Fruit fly (Drosophila melanogaster) whole organism, embryonic: ENCODE results near the gene RfC3.
A peak's percentile ranks its signal among the peaks of the same experiment; 100 is the strongest.

Source experiments
- ATbp ChIP-seq: fragments of 200-800 bp; sonication (Bioruptor generic); optimal IDR thresholded peaks from 2 replicates; lab custom pipeline; 2017; ENCODE audit warnings: missing biosample characterization, mild to moderate bottlenecking, missing genetic modification characterization, missing genetic modification reagents
- Atf3 ChIP-seq: fragments of 200-800 bp; sonication (Bioruptor generic); optimal IDR thresholded peaks from 3 replicates; lab custom pipeline; 2016; ENCODE audit warnings: missing biosample characterization, missing genetic modification characterization
- Bgb ChIP-seq: fragments of 200-800 bp; sonication (Bioruptor generic); IDR thresholded peaks from 2 replicates; pipeline ENCODE4 v1.3.6; 2022; ENCODE audit warnings: missing biosample characterization, missing genetic modification characterization; ENCODE audit not compliant: partially characterized antibody
- CG14860 ChIP-seq: fragments of 200-800 bp; sonication (Bioruptor generic); IDR thresholded peaks from 3 replicates; pipeline ENCODE4 v1.3.6; 2022; ENCODE audit warnings: missing biosample characterization, missing genetic modification characterization; ENCODE audit not compliant: partially characterized antibody
- CG15601 ChIP-seq: fragments of 200-800 bp; sonication (Bioruptor generic); optimal IDR thresholded peaks from 3 replicates; lab custom pipeline; 2019; ENCODE audit warnings: missing biosample characterization, mild to moderate bottlenecking, missing genetic modification characterization, moderate library complexity
- CG18476 ChIP-seq: fragments of 200-800 bp; sonication (Bioruptor generic); optimal IDR thresholded peaks from 2 replicates; lab custom pipeline; 2016; ENCODE audit warnings: missing biosample characterization, mild to moderate bottlenecking, missing genetic modification characterization
- CG2116 ChIP-seq: fragments of 200-800 bp; sonication (Bioruptor generic); optimal IDR thresholded peaks from 3 replicates; lab custom pipeline; 2018; ENCODE audit warnings: missing biosample characterization, mild to moderate bottlenecking, missing genetic modification characterization
- CG30020 ChIP-seq: fragments of 200-800 bp; optimal IDR thresholded peaks from 2 replicates; lab custom pipeline; 2019; ENCODE audit warnings: missing biosample characterization, mild to moderate bottlenecking, missing genetic modification characterization, moderate library complexity
- CG31388 ChIP-seq: fragments of 200-800 bp; sonication (Bioruptor generic); optimal IDR thresholded peaks from 2 replicates; lab custom pipeline; 2016; ENCODE audit warnings: missing biosample characterization, missing genetic modification characterization
- CG31441 ChIP-seq: fragments of 200-800 bp; sonication (Bioruptor generic); IDR thresholded peaks from 2 replicates; pipeline ENCODE4 v1.3.6; 2022; ENCODE audit warnings: missing biosample characterization, missing genetic modification characterization
- CG32532 ChIP-seq: fragments of 200-800 bp; sonication (Bioruptor generic); IDR thresholded peaks from 2 replicates; pipeline ENCODE4 v1.3.6; 2022; ENCODE audit warnings: missing biosample characterization, missing genetic modification characterization
- CG3995 ChIP-seq: fragments of 200-800 bp; sonication (Bioruptor generic); optimal IDR thresholded peaks from 3 replicates; lab custom pipeline; 2016; ENCODE audit warnings: missing biosample characterization, missing genetic modification characterization
- CG42726 ChIP-seq: fragments of 200-800 bp; sonication (Bioruptor generic); IDR thresholded peaks from 2 replicates; pipeline ENCODE4 v1.3.6; 2022; ENCODE audit warnings: missing biosample characterization, missing genetic modification characterization; ENCODE audit not compliant: partially characterized antibody
- CG4424 ChIP-seq: fragments of 200-800 bp; sonication (Bioruptor generic); optimal IDR thresholded peaks from 3 replicates; lab custom pipeline; 2016; ENCODE audit warnings: missing biosample characterization, missing genetic modification characterization
- CG5245 ChIP-seq: fragments of 200-800 bp; sonication (Bioruptor generic); optimal IDR thresholded peaks from 3 replicates; lab custom pipeline; 2016; ENCODE audit warnings: missing biosample characterization, missing genetic modification characterization
- CG8290 ChIP-seq, 3 experiments: fragments of 200-800 bp; sonication (Bioruptor generic); optimal IDR thresholded peaks; 2 replicates each; lab custom pipeline; 2016 to 2019; ENCODE audit warnings: missing biosample characterization in 3 of 3, missing genetic modification characterization in 3 of 3, mild to moderate bottlenecking in 2 of 3, moderate library complexity in 1 of 3
- CG8765 ChIP-seq: fragments of 200-800 bp; sonication (Bioruptor generic); IDR thresholded peaks from 2 replicates; pipeline ENCODE4 v1.3.6; 2022; ENCODE audit warnings: missing biosample characterization, missing genetic modification characterization
- CG9609 ChIP-seq: fragments of 200-800 bp; sonication (Bioruptor generic); optimal IDR thresholded peaks from 3 replicates; lab custom pipeline; 2016; ENCODE audit warnings: missing biosample characterization, missing genetic modification characterization
- CG9817 ChIP-seq: fragments of 200-800 bp; sonication (Bioruptor generic); optimal IDR thresholded peaks from 2 replicates; lab custom pipeline; 2018; ENCODE audit warnings: missing biosample characterization, mild to moderate bottlenecking, missing genetic modification characterization, moderate library complexity
- CoRest ChIP-seq: fragments of 200-800 bp; sonication (Bioruptor generic); optimal IDR thresholded peaks from 3 replicates; lab custom pipeline; 2018; ENCODE audit warnings: missing biosample characterization, mild to moderate bottlenecking, missing genetic modification characterization, moderate library complexity
- Dbx ChIP-seq: fragments of 200-800 bp; sonication (Bioruptor generic); IDR thresholded peaks from 3 replicates; pipeline ENCODE4 v1.3.6; 2022; ENCODE audit warnings: missing biosample characterization, missing genetic modification characterization
- Dref ChIP-seq: fragments of 200-800 bp; sonication (Bioruptor generic); IDR thresholded peaks from 2 replicates; pipeline ENCODE4 v1.3.6; 2022; ENCODE audit warnings: missing biosample characterization, missing genetic modification characterization
- E2f2 ChIP-seq: fragments of 200-800 bp; sonication (Bioruptor generic); IDR thresholded peaks from 2 replicates; pipeline ENCODE4 v1.3.6; 2022; ENCODE audit warnings: missing biosample characterization, missing genetic modification characterization
- Fer3 ChIP-seq: fragments of 200-800 bp; sonication (Bioruptor generic); optimal IDR thresholded peaks from 2 replicates; lab custom pipeline; 2018; ENCODE audit warnings: missing biosample characterization, mild to moderate bottlenecking, missing genetic modification characterization, moderate library complexity
- HLH4C ChIP-seq: fragments of 200-800 bp; sonication (Bioruptor generic); IDR thresholded peaks from 3 replicates; pipeline ENCODE4 v1.3.6; 2022; ENCODE audit warnings: missing biosample characterization, missing genetic modification characterization; ENCODE audit not compliant: partially characterized antibody
- HmgD ChIP-seq: fragments of 200-800 bp; sonication (Bioruptor generic); optimal IDR thresholded peaks from 3 replicates; lab custom pipeline; 2016; ENCODE audit warnings: missing biosample characterization, missing genetic modification characterization
- HmgZ ChIP-seq: fragments of 200-800 bp; sonication (Bioruptor generic); optimal IDR thresholded peaks from 2 replicates; lab custom pipeline; 2018; ENCODE audit warnings: missing biosample characterization, mild to moderate bottlenecking, missing genetic modification characterization
- Oli ChIP-seq: fragments of 200-800 bp; sonication (Bioruptor generic); optimal IDR thresholded peaks from 2 replicates; lab custom pipeline; 2018; ENCODE audit warnings: missing biosample characterization, mild to moderate bottlenecking, missing genetic modification characterization, moderate library complexity
- Optix ChIP-seq: fragments of 200-800 bp; sonication (Bioruptor generic); IDR thresholded peaks from 3 replicates; pipeline ENCODE4 v1.3.6; 2022; ENCODE audit warnings: missing biosample characterization, missing genetic modification characterization
- PHDP ChIP-seq: fragments of 200-800 bp; sonication (Bioruptor generic); optimal IDR thresholded peaks from 3 replicates; lab custom pipeline; 2018; ENCODE audit warnings: missing biosample characterization, mild to moderate bottlenecking, missing genetic modification characterization, moderate library complexity
- Pdp1 ChIP-seq, 2 experiments: fragments of 200-800 bp; sonication (Bioruptor generic); optimal IDR thresholded peaks; 3 replicates each; lab custom pipeline; 2016; ENCODE audit warnings: missing biosample characterization in 2 of 2, missing genetic modification characterization in 2 of 2, mild to moderate bottlenecking in 1 of 2, moderate library complexity in 1 of 2
- Six4 ChIP-seq: fragments of 200-800 bp; sonication (Bioruptor generic); optimal IDR thresholded peaks from 2 replicates; lab custom pipeline; 2016; ENCODE audit warnings: missing biosample characterization, missing genetic modification characterization
- Spps ChIP-seq: fragments of 200-800 bp; sonication (Bioruptor generic); optimal IDR thresholded peaks from 2 replicates; lab custom pipeline; 2018; ENCODE audit warnings: missing biosample characterization, mild to moderate bottlenecking, missing genetic modification characterization
- ato ChIP-seq: fragments of 200-800 bp; sonication (Bioruptor generic); IDR thresholded peaks from 2 replicates; pipeline ENCODE4 v1.3.6; 2022; ENCODE audit warnings: missing biosample characterization, missing genetic modification characterization; ENCODE audit not compliant: partially characterized antibody
- ci ChIP-seq: fragments of 200-800 bp; sonication (Bioruptor generic); IDR thresholded peaks from 3 replicates; pipeline ENCODE4 v1.3.6; 2022; ENCODE audit warnings: missing biosample characterization, missing genetic modification characterization
- crp ChIP-seq, 2 experiments: fragments of 200-800 bp; sonication (Bioruptor generic); optimal IDR thresholded peaks; 2 replicates in 1 of 2; 3 replicates in 1 of 2; lab custom pipeline; 2017; ENCODE audit warnings: missing biosample characterization in 2 of 2, missing genetic modification characterization in 2 of 2, mild to moderate bottlenecking in 1 of 2, moderate library complexity in 1 of 2
- da ChIP-seq: fragments of 200-800 bp; sonication (Bioruptor generic); optimal IDR thresholded peaks from 2 replicates; lab custom pipeline; 2016; ENCODE audit warnings: missing biosample characterization, missing genetic modification characterization
- gem ChIP-seq: fragments of 200-800 bp; sonication (Bioruptor generic); optimal IDR thresholded peaks from 2 replicates; lab custom pipeline; 2019; ENCODE audit warnings: missing biosample characterization, mild to moderate bottlenecking, missing genetic modification characterization, moderate library complexity
- grn ChIP-seq: fragments of 200-800 bp; sonication (Bioruptor generic); optimal IDR thresholded peaks from 3 replicates; lab custom pipeline; 2017; ENCODE audit warnings: missing biosample characterization, missing genetic modification characterization
- hb ChIP-seq: fragments of 200-800 bp; sonication (Bioruptor generic); IDR thresholded peaks from 3 replicates; pipeline ENCODE4 v1.3.6; 2022; ENCODE audit warnings: missing biosample characterization, missing genetic modification characterization; ENCODE audit not compliant: partially characterized antibody
- hbn ChIP-seq: fragments of 200-800 bp; sonication (Bioruptor generic); IDR thresholded peaks from 2 replicates; pipeline ENCODE4 v1.3.6; 2022; ENCODE audit warnings: missing biosample characterization, missing genetic modification characterization; ENCODE audit not compliant: partially characterized antibody
- ind ChIP-seq: fragments of 200-800 bp; sonication (Bioruptor generic); optimal IDR thresholded peaks from 3 replicates; lab custom pipeline; 2016; ENCODE audit warnings: missing biosample characterization, missing genetic modification characterization
- knrl ChIP-seq: fragments of 200-800 bp; sonication (Bioruptor generic); IDR thresholded peaks from 3 replicates; pipeline ENCODE4 v1.3.6; 2022; ENCODE audit warnings: missing biosample characterization, missing genetic modification characterization; ENCODE audit not compliant: partially characterized antibody
- lilli ChIP-seq: fragments of 200-800 bp; sonication (Bioruptor generic); optimal IDR thresholded peaks from 3 replicates; lab custom pipeline; 2016; ENCODE audit warnings: missing biosample characterization, missing genetic modification characterization
- mam ChIP-seq: fragments of 200-800 bp; sonication (Bioruptor generic); optimal IDR thresholded peaks from 3 replicates; lab custom pipeline; 2016; ENCODE audit warnings: missing biosample characterization, missing genetic modification characterization
- pnt ChIP-seq: fragments of 200-800 bp; sonication (Bioruptor generic); optimal IDR thresholded peaks from 3 replicates; lab custom pipeline; 2016; ENCODE audit warnings: missing biosample characterization, missing genetic modification characterization
- ro ChIP-seq: fragments of 200-800 bp; sonication (Bioruptor generic); IDR thresholded peaks from 2 replicates; pipeline ENCODE4 v1.3.6; 2022; ENCODE audit warnings: missing biosample characterization, missing genetic modification characterization
- sim ChIP-seq: fragments of 200-800 bp; sonication (Bioruptor generic); IDR thresholded peaks from 2 replicates; pipeline ENCODE4 v1.3.6; 2022; ENCODE audit warnings: missing biosample characterization, missing genetic modification characterization
- tin ChIP-seq: fragments of 200-800 bp; sonication (Bioruptor generic); optimal IDR thresholded peaks from 3 replicates; lab custom pipeline; 2016; ENCODE audit warnings: missing biosample characterization, missing genetic modification characterization
- tup ChIP-seq: fragments of 200-800 bp; sonication (Bioruptor generic); optimal IDR thresholded peaks from 2 replicates; lab custom pipeline; 2016; ENCODE audit warnings: missing biosample characterization, mild to moderate bottlenecking, missing genetic modification characterization, moderate library complexity
- yki ChIP-seq: fragments of >200 bp; optimal IDR thresholded peaks from 3 replicates; lab custom pipeline; 2018

Gene RfC3

DNA sequence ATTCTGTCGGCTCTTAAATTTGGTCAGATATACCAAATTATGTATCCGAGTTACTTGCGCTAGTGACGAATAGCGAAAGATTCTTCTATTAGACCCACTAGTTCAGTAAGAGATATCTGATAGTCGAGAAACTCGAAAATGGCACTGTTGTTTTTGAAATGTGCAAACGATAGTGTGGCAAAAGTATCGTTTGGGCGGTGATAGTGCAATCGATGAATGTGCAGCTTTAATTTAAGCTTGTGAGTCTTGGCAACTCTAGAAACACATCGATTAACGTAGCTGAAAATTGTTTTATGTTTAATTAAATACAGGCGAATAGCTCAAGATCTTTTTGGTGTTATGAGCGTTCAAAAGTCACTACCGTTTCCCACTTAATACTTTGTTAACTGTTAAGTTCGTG lies 18.3 kb downstream of the RfC3 start, which contains the start of gene STUB1 (continued):
- TF ChIP-seq CG8290 (GFP tag; optimal IDR thresholded peaks at IDR 0.05; lab: Kevin White, UChicago) = no peak
- no peak for TF ChIP-seq CG8290 (tag; optimal IDR thresholded peaks at IDR 0.05; lab: Kevin White, UChicago)
- TF ChIP-seq CG18476 (GFP tag; lab: Kevin White, UChicago) = no peak
- no peak; the same call in 2 of the 3 replicates for TF ChIP-seq ci (GFP tag; lab: Robert Waterston, UW)
- no peak for TF ChIP-seq CG32532
- no peak; the same call in 2 of the 3 replicates for TF ChIP-seq Dbx
- TF ChIP-seq hbn (GFP tag; lab: Robert Waterston, UW) = peak; percentile 97
- TF ChIP-seq CG9817 = no peak
- TF ChIP-seq Bgb (GFP tag; lab: Robert Waterston, UW) = peak; percentile 100
- TF ChIP-seq Optix = no peak
- TF ChIP-seq Dref (GFP tag; lab: Robert Waterston, UW) = peak; percentile 94
- TF ChIP-seq CG15601 (tag; lab: Kevin White, UChicago) = no peak
- TF ChIP-seq CG31441 (GFP tag; lab: Robert Waterston, UW) = no peak
- peak; percentile 77 for TF ChIP-seq HmgZ (tag; lab: Kevin White, UChicago)
- TF ChIP-seq ro = no peak
- TF ChIP-seq CG4424 (GFP tag; lab: Kevin White, UChicago) = no peak
- TF ChIP-seq CG31388 = no peak
- TF ChIP-seq crp (GFP tag; optimal IDR thresholded peaks at IDR 0.05; lab: Kevin White, UChicago) = no peak
- peak; percentile 100 for TF ChIP-seq HLH4C (GFP tag; lab: Robert Waterston, UW)
- TF ChIP-seq ind (GFP tag; lab: Kevin White, UChicago) = no peak
- TF ChIP-seq Fer3 = no peak
- TF ChIP-seq CG2116 (GFP tag; lab: Kevin White, UChicago) = peak; percentile 65
- TF ChIP-seq CG9609 (GFP tag; lab: Kevin White, UChicago) = no peak
- peak; percentile 31 for TF ChIP-seq lilli (GFP tag; lab: Kevin White, UChicago)
- peak; percentile 28 for TF ChIP-seq CoRest (tag; lab: Kevin White, UChicago)
- TF ChIP-seq sim (GFP tag; lab: Robert Waterston, UW) = no peak
- TF ChIP-seq PHDP (tag; lab: Kevin White, UChicago) = no peak
- TF ChIP-seq CG42726 (GFP tag; lab: Robert Waterston, UW) = peak; percentile 98
- TF ChIP-seq knrl = peak; percentile 97
- TF ChIP-seq da (GFP tag; lab: Kevin White, UChicago) = no peak
- no peak for TF ChIP-seq ATbp
- no peak for TF ChIP-seq Pdp1 (GFP tag; optimal IDR thresholded peaks at IDR 0.05; lab: Kevin White, UChicago)
- TF ChIP-seq CG3995 (GFP tag; lab: Kevin White, UChicago) = peak; percentile 59
- TF ChIP-seq hb (GFP tag; lab: Robert Waterston, UW) = peak; percentile 99
- TF ChIP-seq CG5245 (GFP tag; lab: Kevin White, UChicago) = no peak
- peak; percentile 99 for TF ChIP-seq CG14860 (GFP tag; lab: Robert Waterston, UW)
- no peak for TF ChIP-seq grn
- no peak for TF ChIP-seq tin (GFP tag; lab: Kevin White, UChicago)
- no peak for TF ChIP-seq Oli (tag; lab: Kevin White, UChicago)
- no peak for TF ChIP-seq pnt
- TF ChIP-seq Spps (tag; lab: Kevin White, UChicago) = no peak
- no peak for TF ChIP-seq yki (lab: Kevin White, UChicago)
- no peak for TF ChIP-seq tup
- no peak for TF ChIP-seq Six4 (GFP tag; lab: Kevin White, UChicago)
- peak; percentile 93 for TF ChIP-seq ato (GFP tag; lab: Robert Waterston, UW)
- TF ChIP-seq HmgD (GFP tag; lab: Kevin White, UChicago) = peak; percentile 29
- no peak for TF ChIP-seq gem (tag; lab: Kevin White, UChicago)
- peak; percentile 87 for TF ChIP-seq E2f2
- TF ChIP-seq Atf3 (GFP tag; lab: Kevin White, UChicago) = no peak
- no peak for TF ChIP-seq CG8765 (GFP tag; lab: Robert Waterston, UW)
- peak; percentile 62 for TF ChIP-seq CG30020 (tag; lab: Kevin White, UChicago)
- peak; percentile 43 for TF ChIP-seq mam (GFP tag; lab: Kevin White, UChicago)
